Fruit fly (Drosophila melanogaster): ENCODE data around the gene alphaTub67C.

DNA sequence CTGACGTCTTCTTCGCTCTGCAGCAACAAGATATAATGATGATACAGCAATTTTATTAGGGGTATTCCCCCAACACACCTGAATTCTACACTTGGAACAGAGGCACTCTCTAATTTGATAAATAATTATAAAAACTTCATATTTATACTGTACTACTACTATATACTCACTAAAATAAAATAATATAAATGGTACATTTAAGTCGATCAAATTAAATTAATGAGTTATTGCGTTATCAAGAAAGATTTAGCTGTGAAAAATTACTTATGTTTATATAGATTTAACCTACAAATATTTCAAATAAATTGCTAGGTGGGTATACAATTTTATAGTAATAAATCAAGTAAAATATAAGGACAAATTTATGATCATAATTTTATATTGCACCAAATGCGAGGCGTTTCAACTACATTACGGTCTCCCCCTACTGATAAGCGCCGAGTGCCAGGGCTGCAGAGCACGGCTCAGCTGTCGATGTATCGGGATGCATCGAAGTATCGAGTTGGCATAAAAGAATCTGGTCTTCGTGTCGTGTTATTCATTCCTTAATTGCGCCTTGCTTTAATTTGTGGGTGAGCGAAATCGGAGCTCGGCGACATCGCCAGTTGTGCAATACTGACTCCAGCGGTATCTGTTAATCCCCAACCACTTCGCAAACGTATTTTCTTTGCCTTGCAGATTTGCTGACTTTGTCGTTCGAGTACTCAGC, 32.9 kb downstream of the alphaTub67C start, which contains the start of gene vsg:
- TF ChIP-seq Clk (GFP tag; optimal IDR thresholded peaks at IDR 0.05), result peak; percentile 63
- TF ChIP-seq cic (GFP tag; optimal IDR thresholded peaks at IDR 0.05), result no peak
- TF ChIP-seq pad (GFP tag; optimal IDR thresholded peaks at IDR 0.05), result peak; percentile 67
- peak; percentile 65 for TF ChIP-seq CG14711 (tag; optimal IDR thresholded peaks at IDR 0.05)
- TF ChIP-seq kay (GFP tag; ENCODE audit: borderline replicate concordance), result peak; percentile 62
